Worm (Caenorhabditis elegans) whole organism, early embryonic: Measurements from ENCODE around the gene F13A7.14.

Experiments
- B0310.2 ChIP-seq: sonication (generic microtip); optimal IDR thresholded peaks from 2 replicates; lab custom pipeline; 2016; ENCODE audit warnings: mild to moderate bottlenecking, missing genetic modification characterization, missing compliant biosample characterization
- F13C5.2 ChIP-seq: sonication (generic microtip); optimal IDR thresholded peaks from 2 replicates; lab custom pipeline; 2017; ENCODE audit warnings: mild to moderate bottlenecking, missing genetic modification characterization, inconsistent platforms, missing compliant biosample characterization
- aly-1 ChIP-seq: sonication (generic microtip); optimal IDR thresholded peaks from 2 replicates; lab custom pipeline; 2016; ENCODE audit warnings: missing genetic modification characterization, missing compliant biosample characterization
- ama-1 ChIP-seq: fragments of 150-350 bp; optimal IDR thresholded peaks from 2 replicates; lab custom pipeline; 2014
- ceh-13 ChIP-seq: fragments of 200-800 bp; sonication (Bioruptor generic); optimal IDR thresholded peaks from 2 replicates; lab custom pipeline; 2018; ENCODE audit warnings: mild to moderate bottlenecking, missing genetic modification characterization, missing compliant biosample characterization
- ceh-36 ChIP-seq: sonication (generic microtip); optimal IDR thresholded peaks from 2 replicates; lab custom pipeline; 2016; ENCODE audit warnings: missing genetic modification characterization, inconsistent platforms, missing compliant biosample characterization
- flt-1 ChIP-seq: fragments of 200-800 bp; sonication (Bioruptor generic); IDR thresholded peaks from 2 replicates; pipeline ENCODE4 v1.3.6; 2022; ENCODE audit warnings: missing genetic modification characterization, missing compliant biosample characterization
- hmbx-1 ChIP-seq: sonication (generic microtip); optimal IDR thresholded peaks from 2 replicates; lab custom pipeline; 2016; ENCODE audit warnings: mild to moderate bottlenecking, missing genetic modification characterization, missing compliant biosample characterization
- hmg-4 ChIP-seq: fragments of 200-800 bp; sonication (Bioruptor generic); optimal IDR thresholded peaks from 2 replicates; lab custom pipeline; 2018; ENCODE audit warnings: mild to moderate bottlenecking, missing genetic modification characterization, missing compliant biosample characterization
- scrt-1 ChIP-seq: fragments of 200-800 bp; sonication (Bioruptor generic); IDR thresholded peaks from 2 replicates; pipeline ENCODE4 v1.3.6; 2022; ENCODE audit warnings: missing genetic modification characterization, missing compliant biosample characterization
- sea-1 ChIP-seq: fragments of 200-800 bp; sonication (Bioruptor generic); conservative IDR thresholded peaks from 2 replicates; pipeline ENCODE4 v1.3.6; 2022; ENCODE audit warnings: missing genetic modification characterization, missing compliant biosample characterization
- tbx-37 ChIP-seq: fragments of 200-800 bp; sonication (Bioruptor generic); conservative IDR thresholded peaks from 2 replicates; pipeline ENCODE4 v1.3.6; 2022; ENCODE audit warnings: missing genetic modification reagents, missing genetic modification characterization, missing compliant biosample characterization
- tra-4 ChIP-seq: sonication (generic microtip); optimal IDR thresholded peaks from 2 replicates; lab custom pipeline; 2017; ENCODE audit warnings: missing genetic modification characterization, missing compliant biosample characterization

ce11 chrV:16429503-16429902, 27.8 kb downstream of the F13A7.14 start, which contains the start of gene F26D2.10:
- TF ChIP-seq B0310.2: no peak
- TF ChIP-seq ama-1: no peak
- no peak for TF ChIP-seq F13C5.2
- no peak for TF ChIP-seq tra-4 (tag; lab: Kevin White, UChicago)
- no peak for TF ChIP-seq aly-1 (tag; lab: Kevin White, UChicago)
- no peak for TF ChIP-seq hmg-4 (GFP tag; lab: Kevin White, UChicago)
- TF ChIP-seq ceh-36 (tag; lab: Kevin White, UChicago): no peak
- TF ChIP-seq flt-1 (GFP tag; lab: Robert Waterston, UW): no peak
- no peak for TF ChIP-seq hmbx-1
- TF ChIP-seq sea-1 (GFP tag; lab: Robert Waterston, UW): no peak
- no peak for TF ChIP-seq ceh-13 (GFP tag; lab: Kevin White, UChicago)
- no peak for TF ChIP-seq tbx-37 (GFP tag; lab: Robert Waterston, UW)
- no peak for TF ChIP-seq scrt-1 (GFP tag; lab: Robert Waterston, UW)
